Worm (Caenorhabditis elegans) whole organism, L2 larva: ENCODE data around the gene puf-12.

Experiments
- C34F6.9 ChIP-seq: fragments of 150-350 bp; optimal IDR thresholded peaks from 2 replicates; lab custom pipeline; 2014; ENCODE audit warnings: missing biosample characterization, missing genetic modification characterization
- F13H6.1 ChIP-seq: sonication (generic microtip); optimal IDR thresholded peaks from 2 replicates; lab custom pipeline; 2016; ENCODE audit warnings: missing genetic modification characterization, missing compliant biosample characterization
- R02D3.7 ChIP-seq: fragments of 150-350 bp; optimal IDR thresholded peaks from 2 replicates; lab custom pipeline; 2014; ENCODE audit warnings: missing biosample characterization, missing genetic modification characterization
- Y55F3AM.14 ChIP-seq: fragments of 200-800 bp; sonication (Bioruptor generic); optimal IDR thresholded peaks from 2 replicates; lab custom pipeline; 2018; ENCODE audit warnings: mild to moderate bottlenecking, missing genetic modification characterization, missing compliant biosample characterization
- ZK546.5 ChIP-seq: sonication (generic microtip); optimal IDR thresholded peaks from 2 replicates; lab custom pipeline; 2017; ENCODE audit warnings: missing biosample characterization, missing genetic modification characterization
- alr-1 ChIP-seq: fragments of 150-350 bp; optimal IDR thresholded peaks from 2 replicates; lab custom pipeline; 2014; ENCODE audit warnings: missing biosample characterization, missing genetic modification characterization
- ama-1 ChIP-seq: fragments of 150-350 bp; optimal IDR thresholded peaks from 2 replicates; lab custom pipeline; 2018; ENCODE audit warnings: inconsistent platforms
- ceh-82 ChIP-seq: fragments of 150-350 bp; optimal IDR thresholded peaks from 2 replicates; lab custom pipeline; 2014; ENCODE audit warnings: missing biosample characterization, missing genetic modification characterization
- crh-2 ChIP-seq: sonication (generic microtip); optimal IDR thresholded peaks from 2 replicates; lab custom pipeline; 2017; ENCODE audit warnings: missing biosample characterization, missing genetic modification characterization
- dmd-4 ChIP-seq: sonication (generic microtip); optimal IDR thresholded peaks from 2 replicates; lab custom pipeline; 2017; ENCODE audit warnings: missing biosample characterization, missing genetic modification characterization
- egl-27 ChIP-seq: sonication (generic microtip); optimal IDR thresholded peaks from 3 replicates; lab custom pipeline; 2017; ENCODE audit warnings: missing biosample characterization, missing genetic modification reagents, missing genetic modification characterization
- elt-3 ChIP-seq: sonication (generic microtip); optimal IDR thresholded peaks from 2 replicates; lab custom pipeline; 2017; ENCODE audit warnings: missing biosample characterization, missing genetic modification characterization
- gmeb-1 ChIP-seq: fragments of 150-350 bp; optimal IDR thresholded peaks from 2 replicates; lab custom pipeline; 2014; ENCODE audit warnings: missing biosample characterization, missing genetic modification characterization
- lin-13 ChIP-seq: fragments of 150-350 bp; optimal IDR thresholded peaks from 2 replicates; lab custom pipeline; 2014; ENCODE audit warnings: missing biosample characterization, missing genetic modification reagents, missing genetic modification characterization
- lin-39 ChIP-seq: fragments of 150-350 bp; optimal IDR thresholded peaks from 2 replicates; lab custom pipeline; 2014; ENCODE audit warnings: missing biosample characterization, missing genetic modification reagents, missing genetic modification characterization
- lsy-2 ChIP-seq, 2 experiments: fragments of 150-350 bp in 1 of 2; sonication (generic microtip) in 1 of 2; optimal IDR thresholded peaks; 2 replicates each; lab custom pipeline; 2014 to 2017; ENCODE audit warnings: missing biosample characterization in 2 of 2, missing genetic modification characterization in 2 of 2
- mab-5 ChIP-seq: fragments of 150-350 bp; optimal IDR thresholded peaks from 2 replicates; lab custom pipeline; 2014; ENCODE audit warnings: missing biosample characterization, missing genetic modification characterization
- mdl-1 ChIP-seq, 2 experiments: fragments of 150-350 bp in 1 of 2; sonication (generic microtip) in 1 of 2; optimal IDR thresholded peaks; 2 replicates each; lab custom pipeline; 2017; ENCODE audit warnings: missing biosample characterization in 2 of 2, missing genetic modification characterization in 2 of 2
- nhr-10 ChIP-seq: sonication (generic microtip); optimal IDR thresholded peaks from 2 replicates; lab custom pipeline; 2017; ENCODE audit warnings: missing biosample characterization, missing genetic modification characterization
- nhr-12 ChIP-seq: fragments of 150-350 bp; optimal IDR thresholded peaks from 2 replicates; lab custom pipeline; 2014; ENCODE audit warnings: missing biosample characterization, missing genetic modification characterization
- nhr-129 ChIP-seq: fragments of 150-350 bp; optimal IDR thresholded peaks from 2 replicates; lab custom pipeline; 2014; ENCODE audit warnings: missing biosample characterization, missing genetic modification characterization
- nhr-21 ChIP-seq: fragments of 150-350 bp; optimal IDR thresholded peaks from 2 replicates; lab custom pipeline; 2014; ENCODE audit warnings: missing biosample characterization, missing genetic modification characterization
- nhr-23 ChIP-seq: fragments of 150-350 bp; optimal IDR thresholded peaks from 2 replicates; lab custom pipeline; 2014; ENCODE audit warnings: missing biosample characterization, missing genetic modification reagents, missing genetic modification characterization
- nhr-6 ChIP-seq: fragments of 150-350 bp; optimal IDR thresholded peaks from 2 replicates; lab custom pipeline; 2014; ENCODE audit warnings: missing biosample characterization, missing genetic modification characterization
- nhr-77 ChIP-seq: fragments of 150-350 bp; optimal IDR thresholded peaks from 2 replicates; lab custom pipeline; 2014; ENCODE audit warnings: missing biosample characterization, missing genetic modification characterization
- peb-1 ChIP-seq: fragments of 150-350 bp; optimal IDR thresholded peaks from 2 replicates; lab custom pipeline; 2014; ENCODE audit warnings: missing biosample characterization, missing genetic modification characterization
- sem-4 ChIP-seq: fragments of 150-350 bp; optimal IDR thresholded peaks from 2 replicates; lab custom pipeline; 2014; ENCODE audit warnings: missing biosample characterization, missing genetic modification reagents, missing genetic modification characterization
- skn-1 ChIP-seq: sonication (generic microtip); optimal IDR thresholded peaks from 2 replicates; lab custom pipeline; 2017; ENCODE audit warnings: missing biosample characterization, missing genetic modification characterization
- sma-3 ChIP-seq: sonication (generic microtip); optimal IDR thresholded peaks from 2 replicates; lab custom pipeline; 2016; ENCODE audit warnings: missing genetic modification reagents, missing genetic modification characterization, missing compliant biosample characterization
- sma-9 ChIP-seq, 2 experiments: fragments of 150-350 bp in 1 of 2; sonication (generic microtip) in 1 of 2; optimal IDR thresholded peaks; 2 replicates each; lab custom pipeline; 2014 to 2016; ENCODE audit warnings: missing genetic modification characterization in 2 of 2, mild to moderate bottlenecking in 1 of 2, missing biosample characterization in 1 of 2, missing compliant biosample characterization in 1 of 2, missing genetic modification reagents in 1 of 2, moderate library complexity in 1 of 2
- snpc-4 ChIP-seq: fragments of 150-350 bp; optimal IDR thresholded peaks from 2 replicates; lab custom pipeline; 2014; ENCODE audit warnings: missing biosample characterization, missing genetic modification characterization
- unc-55 ChIP-seq: fragments of 150-350 bp; sonication (generic microtip); optimal IDR thresholded peaks from 3 replicates; lab custom pipeline; 2014; ENCODE audit warnings: missing biosample characterization, missing genetic modification reagents, missing genetic modification characterization
- unc-62 ChIP-seq: fragments of 150-350 bp; optimal IDR thresholded peaks from 2 replicates; lab custom pipeline; 2014; ENCODE audit warnings: missing biosample characterization, missing genetic modification reagents, missing genetic modification characterization
- zag-1 ChIP-seq: fragments of 150-350 bp; optimal IDR thresholded peaks from 2 replicates; lab custom pipeline; 2014; ENCODE audit warnings: missing biosample characterization, missing genetic modification characterization
- ztf-1 ChIP-seq: fragments of 200-800 bp; sonication (Bioruptor generic); conservative IDR thresholded peaks from 2 replicates; pipeline ENCODE4 v1.3.6; 2022; ENCODE audit warnings: missing genetic modification characterization, missing compliant biosample characterization
- ztf-11 ChIP-seq: sonication (generic microtip); optimal IDR thresholded peaks from 2 replicates; lab custom pipeline; 2017; ENCODE audit warnings: missing biosample characterization, missing genetic modification characterization
- ztf-4 ChIP-seq: fragments of 150-350 bp; optimal IDR thresholded peaks from 2 replicates; lab custom pipeline; 2014; ENCODE audit warnings: missing biosample characterization, missing genetic modification characterization

Gene puf-12

DNA sequence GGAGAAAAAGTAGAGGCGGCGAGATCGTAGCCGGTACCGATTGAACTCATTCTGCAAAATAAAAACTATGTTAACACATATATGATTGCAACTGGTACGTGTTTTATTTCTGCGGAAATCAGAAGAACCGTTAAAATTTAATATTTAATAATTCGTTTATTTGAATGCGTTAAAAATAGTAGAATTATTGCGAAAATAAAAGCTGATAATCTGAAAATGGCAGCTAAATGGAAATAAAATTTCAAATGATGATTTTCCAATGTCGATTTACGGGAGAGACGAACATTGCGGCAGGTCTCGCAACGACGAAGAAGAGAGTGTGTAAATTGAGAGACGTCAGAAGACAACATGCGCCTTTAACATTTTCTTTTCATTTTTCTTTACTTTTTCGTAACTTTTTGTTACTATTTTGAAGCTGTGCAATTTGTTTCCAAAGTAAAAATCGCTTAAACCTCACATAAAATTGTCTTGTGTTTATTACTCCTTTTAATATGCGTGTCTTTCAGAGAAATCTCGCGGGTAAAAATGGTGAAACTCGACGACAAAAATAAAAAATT lies at the start of gene puf-12, which contains the start of gene pas-7:
Gene puf-12 (plus strand): TSS at position 507 of the 557 bp plus-strand sequence.
Gene pas-7 (minus strand): TSS at position 51 of the 557 bp plus-strand sequence.
- TF ChIP-seq R02D3.7 (tag; lab: Kevin White, UChicago), result peak; percentile 5
- TF ChIP-seq lin-13, result no peak
- no peak for TF ChIP-seq alr-1
- peak in 1 of 2 experiments; percentile 77 for TF ChIP-seq lsy-2 (tag; optimal IDR thresholded peaks at IDR 0.05; lab: Kevin White, UChicago)
- peak; percentile 59 for TF ChIP-seq nhr-129
- TF ChIP-seq unc-55 (GFP tag; lab: Kevin White, UChicago), result peak; percentile 67
- TF ChIP-seq ceh-82, result no peak
- no peak for TF ChIP-seq ama-1 (lab: Kevin White, UChicago)
- TF ChIP-seq peb-1 (tag; lab: Kevin White, UChicago), result no peak
- no peak for TF ChIP-seq gmeb-1 (tag; lab: Kevin White, UChicago)
- TF ChIP-seq mdl-1 (tag; optimal IDR thresholded peaks at IDR 0.05; lab: Kevin White, UChicago), result no peak
- TF ChIP-seq lin-39 (tag; lab: Kevin White, UChicago), result no peak
- TF ChIP-seq ztf-4 (tag; lab: Kevin White, UChicago), result no peak
- no peak for TF ChIP-seq nhr-6 (tag; lab: Kevin White, UChicago)
- TF ChIP-seq dmd-4 (tag; lab: Kevin White, UChicago), result no peak
- TF ChIP-seq nhr-23 (tag; lab: Kevin White, UChicago), result no peak
- no peak for TF ChIP-seq unc-62 (GFP tag; lab: Kevin White, UChicago)
- peak; percentile 63 for TF ChIP-seq skn-1 (tag; lab: Kevin White, UChicago)
- no peak for TF ChIP-seq F13H6.1 (tag; lab: Kevin White, UChicago)
- peak; percentile 65 for TF ChIP-seq C34F6.9 (tag; lab: Kevin White, UChicago)
- no peak for TF ChIP-seq sma-9 (GFP tag; optimal IDR thresholded peaks at IDR 0.05; lab: Kevin White, UChicago)
- no peak for TF ChIP-seq sma-9 (tag; optimal IDR thresholded peaks at IDR 0.05; lab: Kevin White, UChicago)

DNA sequence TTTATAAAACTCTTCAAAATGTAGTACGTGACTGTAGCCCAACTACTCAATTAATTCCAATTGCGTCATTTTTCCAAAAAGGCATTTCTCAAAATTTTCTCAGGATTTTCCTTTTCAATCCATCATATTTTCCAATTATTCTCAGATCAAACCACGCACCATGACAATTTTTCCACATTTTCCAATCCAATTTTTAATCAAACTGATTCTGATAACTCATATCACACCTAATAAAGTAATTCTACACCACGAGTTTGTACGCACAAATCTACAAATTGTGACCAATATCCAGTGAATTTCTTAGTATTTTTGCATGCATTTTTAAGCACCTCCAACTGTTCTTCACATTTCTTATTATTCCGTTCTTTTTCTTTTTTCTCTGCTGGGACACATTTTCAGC lies 48.6 kb upstream of the puf-12 start:
- TF ChIP-seq nhr-12 (tag; lab: Kevin White, UChicago) (no peak), elt-3 (tag; lab: Kevin White, UChicago) (no peak), lsy-2 (tag; optimal IDR thresholded peaks at IDR 0.05; lab: Kevin White, UChicago) (no peak), sma-3 (no peak), nhr-21 (tag; lab: Kevin White, UChicago) (no peak), nhr-77 (tag; lab: Kevin White, UChicago) (no peak), ztf-11 (tag; lab: Kevin White, UChicago) (no peak), mab-5 (no peak), zag-1 (no peak), nhr-129 (no peak), ztf-1 (no peak), lin-13 (no peak), Y55F3AM.14 (GFP tag; lab: Kevin White, UChicago) (no peak)

DNA sequence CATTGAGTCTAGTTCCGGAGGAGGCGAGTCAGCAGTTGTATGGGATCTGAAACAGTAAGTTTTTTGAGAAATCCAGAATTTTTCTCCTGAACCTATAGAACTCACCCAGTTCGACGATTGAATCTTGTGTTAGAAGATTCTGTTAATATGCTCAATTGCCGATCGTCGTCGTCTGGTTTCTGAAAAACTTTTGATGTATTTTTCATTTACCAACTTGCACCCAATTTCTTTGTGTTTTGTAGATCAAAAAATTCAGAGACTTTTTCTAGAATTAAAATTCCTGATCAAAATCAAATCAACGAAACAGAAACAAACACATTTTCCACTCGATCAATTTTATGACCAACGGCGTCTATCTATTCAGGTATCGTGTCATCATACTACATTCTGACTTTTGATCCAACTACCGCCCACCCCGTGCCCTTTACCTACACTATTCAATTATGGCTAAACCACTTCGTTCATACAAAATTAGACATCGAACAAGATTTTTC lies 43.5 kb upstream of the puf-12 start, which contains the start of gene C18D1.2:
Gene C18D1.2 (plus strand): TSS at position 444 of the 494 bp plus-strand sequence.
- TF ChIP-seq snpc-4 (tag; lab: Kevin White, UChicago) (no peak), crh-2 (tag; lab: Kevin White, UChicago) (no peak), unc-55 (GFP tag; lab: Kevin White, UChicago) (no peak), Y55F3AM.14 (GFP tag; lab: Kevin White, UChicago) (no peak), sem-4 (tag; lab: Kevin White, UChicago) (no peak), skn-1 (tag; lab: Kevin White, UChicago) (no peak), nhr-10 (tag; lab: Kevin White, UChicago) (no peak), F13H6.1 (tag; lab: Kevin White, UChicago) (no peak), ZK546.5 (tag; lab: Kevin White, UChicago) (no peak)

DNA sequence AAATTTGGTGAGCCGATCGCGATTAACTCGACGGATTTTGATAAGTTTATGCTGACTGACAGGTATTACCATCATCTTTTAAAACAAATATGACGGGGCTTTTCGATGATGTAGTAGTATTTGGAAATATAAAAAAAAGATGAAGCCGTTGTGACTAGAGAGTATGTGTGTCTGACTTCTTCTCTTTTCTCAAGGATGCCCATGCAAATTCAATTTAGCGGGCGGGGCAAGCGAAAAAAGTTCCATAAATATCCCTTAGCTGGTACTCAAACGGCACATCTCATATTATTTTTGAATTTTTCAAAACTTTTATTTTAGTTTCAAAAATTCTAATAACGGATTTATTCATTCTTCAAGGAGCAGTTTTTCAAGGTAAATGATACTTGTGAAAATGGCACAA lies 39.6 kb upstream of the puf-12 start, which contains the start of gene stg-1:
Gene stg-1 (minus strand): TSS at position 153 of the 400 bp plus-strand sequence.
- no peak for TF ChIP-seq alr-1
- TF ChIP-seq mdl-1 (tag; optimal IDR thresholded peaks at IDR 0.05; lab: Kevin White, UChicago), result no peak
- no peak for TF ChIP-seq nhr-23 (tag; lab: Kevin White, UChicago)
- no peak for TF ChIP-seq elt-3 (tag; lab: Kevin White, UChicago)
- TF ChIP-seq sma-3, result no peak
- TF ChIP-seq egl-27 (tag; lab: Kevin White, UChicago), result no peak
- TF ChIP-seq snpc-4 (tag; lab: Kevin White, UChicago), result no peak
- TF ChIP-seq Y55F3AM.14 (GFP tag; lab: Kevin White, UChicago), result no peak
